Fruit fly (Drosophila melanogaster): Measurements from ENCODE around the gene CG4594.

Gene CG4594

DNA sequence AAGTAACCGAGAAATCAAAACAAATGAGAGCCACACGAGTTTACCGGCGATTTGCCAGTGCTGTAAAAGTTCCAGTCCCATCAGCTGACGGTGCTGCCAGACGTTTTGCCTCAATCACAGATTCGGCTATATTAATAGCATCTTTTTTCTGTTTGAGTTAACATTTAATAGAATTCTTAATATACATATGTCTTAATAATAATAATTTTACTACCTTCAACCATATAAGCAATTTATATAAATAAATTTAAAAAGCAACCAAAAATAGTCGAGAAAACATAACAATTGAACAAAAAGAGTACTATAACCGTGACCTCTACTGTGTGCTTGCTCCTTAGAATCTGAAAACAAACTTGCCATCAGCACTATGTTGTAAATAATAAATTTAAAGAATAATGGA is 34.2 kb downstream of the CG4594 start, which contains the start of the genes CG13126 and CG4709 (continued):
- TF ChIP-seq eg (GFP tag; IDR thresholded peaks at IDR 0.05) (peak; percentile 94), CG10669 (GFP tag; optimal IDR thresholded peaks at IDR 0.05) (peak; percentile 90), Sox14 (GFP tag; optimal IDR thresholded peaks at IDR 0.05) (peak; percentile 74), Sox102F (GFP tag; optimal IDR thresholded peaks at IDR 0.05) (peak; percentile 85), svp (GFP tag) (peak; percentile 92), Hr38 (GFP tag; optimal IDR thresholded peaks at IDR 0.05) (no peak), ss (GFP tag; optimal IDR thresholded peaks at IDR 0.05) (peak; percentile 86 to 89), CG1621 (tag; optimal IDR thresholded peaks at IDR 0.05) (peak; percentile 65), Lpt (GFP tag; optimal IDR thresholded peaks at IDR 0.05) (peak; percentile 82), Ets96B (tag; optimal IDR thresholded peaks at IDR 0.05) (peak; percentile 95), vri (GFP tag; optimal IDR thresholded peaks at IDR 0.05) (peak; percentile 87), CG9139 (GFP tag; optimal IDR thresholded peaks at IDR 0.05) (peak; percentile 84), fkh (GFP tag; optimal IDR thresholded peaks at IDR 0.05) (peak; percentile 67), topi (GFP tag; optimal IDR thresholded peaks at IDR 0.05) (peak; percentile 85), Sox15 (GFP tag; optimal IDR thresholded peaks at IDR 0.05) (peak; percentile 59), CG11762 (GFP tag; optimal IDR thresholded peaks at IDR 0.05; ENCODE audit: insufficient read depth) (peak; percentile 86), lz (GFP tag; optimal IDR thresholded peaks at IDR 0.05) (peak; percentile 74), OdsH (GFP tag; optimal IDR thresholded peaks at IDR 0.05) (peak; percentile 89), CG4318 (GFP tag; optimal IDR thresholded peaks at IDR 0.05) (no peak), dac (GFP tag; optimal IDR thresholded peaks at IDR 0.05) (peak; percentile 65), cyc (GFP tag; optimal IDR thresholded peaks at IDR 0.05) (peak; percentile 86), CG6854 (GFP tag; optimal IDR thresholded peaks at IDR 0.05) (peak; percentile 79), net (GFP tag; optimal IDR thresholded peaks at IDR 0.05) (peak; percentile 92), CG31627 (GFP tag; optimal IDR thresholded peaks at IDR 0.05) (peak; percentile 65), CG32006 (GFP tag; optimal IDR thresholded peaks at IDR 0.05) (peak; percentile 90), CG11294 (GFP tag; IDR thresholded peaks at IDR 0.05) (peak; percentile 82), Eip78C (GFP tag) (peak; percentile 96), Eip93F (GFP tag; optimal IDR thresholded peaks at IDR 0.05) (peak; percentile 65), Hr39 (GFP tag; optimal IDR thresholded peaks at IDR 0.05) (peak; percentile 64), Blimp-1 (GFP tag; optimal IDR thresholded peaks at IDR 0.05) (peak; percentile 79), CG16779 (tag; optimal IDR thresholded peaks at IDR 0.05) (peak; percentile 80), CG34406 (GFP tag; optimal IDR thresholded peaks at IDR 0.05) (peak; percentile 88), CG11902 (GFP tag; optimal IDR thresholded peaks at IDR 0.05) (peak; percentile 75)

DNA sequence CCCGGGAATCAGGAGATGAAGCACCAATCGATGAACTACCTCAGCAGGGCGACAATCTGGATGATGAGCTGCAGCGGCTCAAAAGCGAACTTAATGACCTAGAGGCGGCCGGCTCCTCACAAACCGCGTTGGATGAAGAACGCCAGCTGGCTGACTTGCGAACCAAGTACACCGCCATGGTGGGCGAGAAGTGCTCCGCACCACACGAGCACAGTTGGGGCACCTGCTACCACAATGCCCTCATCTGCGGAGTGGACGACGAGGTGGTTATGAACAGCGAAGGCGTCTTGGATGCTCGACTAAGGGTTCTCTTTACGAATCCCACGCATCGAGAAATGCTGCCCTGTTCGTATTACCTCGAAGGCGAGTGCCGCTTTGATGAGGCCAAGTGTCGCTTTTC is 34.7 kb downstream of the CG4594 start:
- no peak for TF ChIP-seq CG11902 (GFP tag; optimal IDR thresholded peaks at IDR 0.05)
- TF ChIP-seq CG8119 (GFP tag; IDR thresholded peaks at IDR 0.05), result no peak
- TF ChIP-seq eg (GFP tag; IDR thresholded peaks at IDR 0.05), result no peak
- no peak for TF ChIP-seq topi (GFP tag; optimal IDR thresholded peaks at IDR 0.05)
- no peak for TF ChIP-seq CG6854 (GFP tag; optimal IDR thresholded peaks at IDR 0.05)
- TF ChIP-seq CG10631 (GFP tag; optimal IDR thresholded peaks at IDR 0.05), result no peak
- no peak for TF ChIP-seq pdm3 (GFP tag; optimal IDR thresholded peaks at IDR 0.05)
- no peak for TF ChIP-seq Gug (GFP tag; IDR thresholded peaks at IDR 0.05)
- TF ChIP-seq CG16779 (tag; optimal IDR thresholded peaks at IDR 0.05), result no peak
- no peak for TF ChIP-seq Eip93F (GFP tag; optimal IDR thresholded peaks at IDR 0.05)
- TF ChIP-seq CG15336 (GFP tag; IDR thresholded peaks at IDR 0.05), result no peak
- no peak for TF ChIP-seq cyc (GFP tag; optimal IDR thresholded peaks at IDR 0.05)
- TF ChIP-seq Hr38 (GFP tag; optimal IDR thresholded peaks at IDR 0.05), result no peak
- TF ChIP-seq CG6163 (GFP tag; IDR thresholded peaks at IDR 0.05), result no peak

Measured in whole organism, prepupa.